Fruit fly (Drosophila melanogaster) whole organism, embryonic: ENCODE results near the gene RtcB.

Experiments
- CG10543 ChIP-seq: fragments of 200-800 bp; sonication (Bioruptor generic); optimal IDR thresholded peaks from 3 replicates; lab custom pipeline; 2017; ENCODE audit warnings: missing biosample characterization, mild to moderate bottlenecking, missing genetic modification characterization, moderate library complexity
- CG11456 ChIP-seq: fragments of 200-800 bp; sonication (Bioruptor generic); IDR thresholded peaks from 3 replicates; pipeline ENCODE4 v1.3.6; 2022; ENCODE audit warnings: missing biosample characterization, missing genetic modification characterization
- CG15514 ChIP-seq: fragments of 200-800 bp; sonication (Bioruptor generic); optimal IDR thresholded peaks from 3 replicates; lab custom pipeline; 2017; ENCODE audit warnings: missing biosample characterization, missing genetic modification characterization, mild to moderate bottlenecking, moderate library complexity, missing genetic modification reagents
- CG1603 ChIP-seq: fragments of 200-800 bp; sonication (Bioruptor generic); optimal IDR thresholded peaks from 2 replicates; lab custom pipeline; 2019; ENCODE audit warnings: missing biosample characterization, mild to moderate bottlenecking, missing genetic modification characterization, moderate library complexity
- CG17361 ChIP-seq: fragments of 200-800 bp; sonication (Bioruptor generic); IDR thresholded peaks from 3 replicates; pipeline ENCODE4 v1.3.6; 2022; ENCODE audit warnings: missing biosample characterization, missing genetic modification characterization
- CG17912 ChIP-seq: fragments of 200-800 bp; sonication (Bioruptor generic); optimal IDR thresholded peaks from 2 replicates; lab custom pipeline; 2018; ENCODE audit warnings: missing biosample characterization, mild to moderate bottlenecking, missing genetic modification characterization
- CG2202 ChIP-seq: fragments of 200-800 bp; sonication (Bioruptor generic); optimal IDR thresholded peaks from 2 replicates; lab custom pipeline; 2018; ENCODE audit warnings: missing biosample characterization, mild to moderate bottlenecking, missing genetic modification characterization
- CG3281 ChIP-seq: fragments of 200-800 bp; sonication (Bioruptor generic); optimal IDR thresholded peaks from 3 replicates; lab custom pipeline; 2017; ENCODE audit warnings: missing biosample characterization, mild to moderate bottlenecking, missing genetic modification characterization
- CG3726 ChIP-seq: fragments of 200-800 bp; sonication (Bioruptor generic); IDR thresholded peaks from 3 replicates; pipeline ENCODE4, ENCODE4 v1.3.6; 2022; ENCODE audit warnings: missing biosample characterization, missing genetic modification characterization
- CG3847 ChIP-seq: fragments of 200-800 bp; sonication (Bioruptor generic); IDR thresholded peaks from 2 replicates; pipeline ENCODE4 v1.3.6; 2022; ENCODE audit warnings: missing biosample characterization, missing genetic modification characterization
- CG4328 ChIP-seq: fragments of 200-800 bp; sonication (Bioruptor generic); optimal IDR thresholded peaks from 3 replicates; lab custom pipeline; 2017; ENCODE audit warnings: missing biosample characterization, missing genetic modification reagents, missing genetic modification characterization
- CG4404 ChIP-seq: fragments of 200-800 bp; sonication (Bioruptor generic); IDR thresholded peaks from 2 replicates; pipeline ENCODE4 v1.3.6; 2022; ENCODE audit warnings: missing biosample characterization, missing genetic modification characterization
- CG5180 ChIP-seq: fragments of 200-800 bp; sonication (Bioruptor generic); optimal IDR thresholded peaks from 3 replicates; lab custom pipeline; 2017; ENCODE audit warnings: missing biosample characterization, missing genetic modification characterization, mild to moderate bottlenecking, moderate library complexity, missing genetic modification reagents
- CG5245 ChIP-seq: fragments of 200-800 bp; sonication (Bioruptor generic); optimal IDR thresholded peaks from 3 replicates; lab custom pipeline; 2016; ENCODE audit warnings: missing biosample characterization, missing genetic modification characterization
- CG9932 ChIP-seq: fragments of 200-800 bp; sonication (Bioruptor generic); IDR thresholded peaks from 2 replicates; pipeline ENCODE4 v1.3.6; 2022; ENCODE audit warnings: missing biosample characterization, missing genetic modification characterization
- CkIIα-i1 ChIP-seq: fragments of 200-800 bp; sonication (Bioruptor generic); IDR thresholded peaks from 2 replicates; pipeline ENCODE4 v1.3.6; 2022; ENCODE audit warnings: missing biosample characterization, missing genetic modification characterization
- Dbx ChIP-seq: fragments of 200-800 bp; sonication (Bioruptor generic); IDR thresholded peaks from 3 replicates; pipeline ENCODE4 v1.3.6; 2022; ENCODE audit warnings: missing biosample characterization, missing genetic modification characterization
- Ets97D ChIP-seq: fragments of 200-800 bp; sonication (Bioruptor generic); optimal IDR thresholded peaks from 3 replicates; lab custom pipeline; 2016; ENCODE audit warnings: missing biosample characterization, missing genetic modification characterization
- Gug ChIP-seq: fragments of 200-800 bp; sonication (Bioruptor generic); IDR thresholded peaks from 4 replicates; pipeline ENCODE4 v1.3.6; 2022; ENCODE audit warnings: missing biosample characterization, missing genetic modification characterization
- Hand ChIP-seq: fragments of 200-800 bp; sonication (Bioruptor generic); optimal IDR thresholded peaks from 2 replicates; lab custom pipeline; 2017; ENCODE audit warnings: mild to moderate bottlenecking, missing biosample characterization, missing genetic modification reagents, missing genetic modification characterization
- MTF-1 ChIP-seq: fragments of 200-800 bp; sonication (Bioruptor generic); optimal IDR thresholded peaks from 2 replicates; lab custom pipeline; 2018; ENCODE audit warnings: missing biosample characterization, mild to moderate bottlenecking, missing genetic modification characterization, borderline replicate concordance
- Mrtf ChIP-seq: fragments of 200-800 bp; sonication (Bioruptor generic); IDR thresholded peaks from 3 replicates; pipeline ENCODE4 v1.3.6; 2022; ENCODE audit warnings: missing biosample characterization, missing genetic modification characterization
- PHDP ChIP-seq: fragments of 200-800 bp; sonication (Bioruptor generic); optimal IDR thresholded peaks from 3 replicates; lab custom pipeline; 2018; ENCODE audit warnings: missing biosample characterization, mild to moderate bottlenecking, missing genetic modification characterization, moderate library complexity
- YL-1 ChIP-seq: fragments of 200-800 bp; sonication (Bioruptor generic); optimal IDR thresholded peaks from 3 replicates; lab custom pipeline; 2017; ENCODE audit warnings: missing biosample characterization, mild to moderate bottlenecking, missing genetic modification characterization
- abd-A ChIP-seq: fragments of 200-800 bp; sonication (Bioruptor generic); optimal IDR thresholded peaks from 3 replicates; lab custom pipeline; 2019; ENCODE audit warnings: missing biosample characterization, mild to moderate bottlenecking, missing genetic modification characterization, moderate library complexity
- aop ChIP-seq: fragments of 200-800 bp; sonication (Bioruptor generic); IDR thresholded peaks from 2 replicates; pipeline ENCODE4 v1.3.6; 2022; ENCODE audit warnings: missing biosample characterization, missing genetic modification characterization
- bowl ChIP-seq: fragments of 200-800 bp; sonication (Bioruptor generic); IDR thresholded peaks from 2 replicates; pipeline ENCODE4 v1.3.6; 2022; ENCODE audit warnings: missing biosample characterization, missing genetic modification characterization
- cato ChIP-seq: fragments of 200-800 bp; sonication (Bioruptor generic); optimal IDR thresholded peaks from 2 replicates; lab custom pipeline; 2016; ENCODE audit warnings: missing biosample characterization, missing genetic modification characterization, borderline replicate concordance
- caup ChIP-seq: fragments of 200-800 bp; sonication (Bioruptor generic); optimal IDR thresholded peaks from 3 replicates; lab custom pipeline; 2017; ENCODE audit warnings: missing biosample characterization, mild to moderate bottlenecking, missing genetic modification characterization, moderate library complexity; ENCODE audit not compliant: severe bottlenecking
- chif ChIP-seq, 2 experiments: fragments of 200-800 bp; sonication (Bioruptor generic); optimal IDR thresholded peaks; 3 replicates each; lab custom pipeline; 2016; ENCODE audit warnings: missing biosample characterization in 2 of 2, missing genetic modification characterization in 2 of 2
- crol ChIP-seq: fragments of 200-800 bp; sonication (Bioruptor generic); IDR thresholded peaks from 2 replicates; pipeline ENCODE4 v1.3.6; 2022; ENCODE audit warnings: missing biosample characterization, missing genetic modification characterization
- fd3F ChIP-seq: fragments of 200-800 bp; sonication (Bioruptor generic); optimal IDR thresholded peaks from 2 replicates; lab custom pipeline; 2018; ENCODE audit warnings: missing biosample characterization, mild to moderate bottlenecking, missing genetic modification characterization, moderate library complexity
- gsb ChIP-seq: fragments of 200-800 bp; sonication (Bioruptor generic); IDR thresholded peaks from 2 replicates; pipeline ENCODE4 v1.3.6; 2022; ENCODE audit warnings: missing biosample characterization, missing genetic modification characterization
- ham ChIP-seq: fragments of 200-800 bp; sonication (Bioruptor generic); IDR thresholded peaks from 2 replicates; pipeline ENCODE4 v1.3.6; 2022; ENCODE audit warnings: missing biosample characterization, missing genetic modification characterization
- knrl ChIP-seq: fragments of 200-800 bp; sonication (Bioruptor generic); IDR thresholded peaks from 3 replicates; pipeline ENCODE4 v1.3.6; 2022; ENCODE audit warnings: missing biosample characterization, missing genetic modification characterization; ENCODE audit not compliant: partially characterized antibody
- pb ChIP-seq: fragments of 200-800 bp; sonication (Bioruptor generic); optimal IDR thresholded peaks from 3 replicates; lab custom pipeline; 2016; ENCODE audit warnings: missing biosample characterization, missing genetic modification characterization
- phol ChIP-seq: fragments of 200-800 bp; sonication (Bioruptor generic); optimal IDR thresholded peaks from 3 replicates; lab custom pipeline; 2018; ENCODE audit warnings: missing biosample characterization, mild to moderate bottlenecking, missing genetic modification characterization, moderate library complexity
- pros ChIP-seq: fragments of 200-800 bp; sonication (Bioruptor generic); optimal IDR thresholded peaks from 3 replicates; lab custom pipeline; 2019; ENCODE audit warnings: missing biosample characterization, mild to moderate bottlenecking, missing genetic modification characterization, moderate library complexity
- row ChIP-seq: fragments of 200-800 bp; sonication (Bioruptor generic); IDR thresholded peaks from 3 replicates; pipeline ENCODE4 v1.3.6; 2022; ENCODE audit warnings: missing biosample characterization, missing genetic modification characterization
- sd ChIP-seq: fragments of 200-800 bp; sonication (Bioruptor generic); optimal IDR thresholded peaks from 3 replicates; lab custom pipeline; 2018; ENCODE audit warnings: missing biosample characterization, mild to moderate bottlenecking, missing genetic modification characterization, moderate library complexity
- seq ChIP-seq: fragments of 200-800 bp; sonication (Bioruptor generic); IDR thresholded peaks from 2 replicates; pipeline ENCODE4 v1.3.6; 2022; ENCODE audit warnings: missing biosample characterization, missing genetic modification characterization
- sr ChIP-seq: fragments of 200-800 bp; sonication (Bioruptor generic); IDR thresholded peaks from 3 replicates; pipeline ENCODE4 v1.3.6; 2022; ENCODE audit warnings: missing biosample characterization, missing genetic modification characterization
- stc ChIP-seq: fragments of 200-800 bp; sonication (Bioruptor generic); IDR thresholded peaks from 2 replicates; pipeline ENCODE4 v1.3.6; 2022; ENCODE audit warnings: missing biosample characterization, missing genetic modification characterization
- unpg ChIP-seq: fragments of 200-800 bp; sonication (Bioruptor generic); optimal IDR thresholded peaks from 3 replicates; lab custom pipeline; 2018; ENCODE audit warnings: missing biosample characterization, mild to moderate bottlenecking, missing genetic modification characterization, moderate library complexity
- usp ChIP-seq: fragments of >200 bp; optimal IDR thresholded peaks from 2 replicates; lab custom pipeline; 2017; ENCODE audit warnings: missing biosample characterization, missing genetic modification characterization
- zf30C ChIP-seq: fragments of 200-800 bp; sonication (Bioruptor generic); optimal IDR thresholded peaks from 3 replicates; lab custom pipeline; 2018; ENCODE audit warnings: missing biosample characterization, mild to moderate bottlenecking, missing genetic modification characterization
- zfh1 ChIP-seq: fragments of 200-800 bp; sonication (Bioruptor generic); IDR thresholded peaks from 3 replicates; pipeline ENCODE4 v1.3.6; 2022; ENCODE audit warnings: missing biosample characterization, missing genetic modification characterization

The RtcB gene

DNA sequence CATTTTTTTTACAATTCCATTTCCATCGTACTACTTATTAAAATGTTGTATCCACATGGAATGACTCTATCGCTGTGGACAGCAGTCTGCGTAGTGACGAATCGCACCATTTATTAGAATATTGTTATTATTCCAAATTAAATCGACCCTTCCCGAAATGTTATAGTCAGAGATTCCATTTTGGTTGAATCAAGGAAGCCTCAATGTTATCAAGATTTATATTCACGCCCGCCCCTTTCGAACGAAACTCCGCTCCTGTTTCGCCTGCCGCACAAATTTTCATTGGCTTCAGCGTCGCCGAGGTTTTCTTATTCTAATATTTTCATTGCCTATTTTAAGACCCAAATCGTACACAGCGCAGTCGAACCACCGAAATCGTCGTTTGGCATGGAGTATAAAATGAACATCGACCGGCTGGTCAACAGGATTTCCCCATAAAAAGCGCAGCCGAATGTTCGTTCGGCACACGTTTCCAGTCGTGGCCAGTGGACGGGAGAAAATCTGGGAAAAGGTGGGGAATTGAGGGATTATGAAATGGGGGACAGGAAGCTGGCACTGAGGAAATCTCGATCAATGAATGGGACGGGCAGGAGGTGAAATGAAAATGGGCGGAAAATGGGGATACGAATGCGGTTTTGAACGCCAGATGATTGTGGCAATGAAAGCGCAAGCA is 24.6 kb upstream of the RtcB start (continued):
- TF ChIP-seq ham (GFP tag; lab: Robert Waterston, UW), result no peak
- TF ChIP-seq row (GFP tag; lab: Robert Waterston, UW), result peak; percentile 39; the same call in 2 of the 3 replicates

DNA sequence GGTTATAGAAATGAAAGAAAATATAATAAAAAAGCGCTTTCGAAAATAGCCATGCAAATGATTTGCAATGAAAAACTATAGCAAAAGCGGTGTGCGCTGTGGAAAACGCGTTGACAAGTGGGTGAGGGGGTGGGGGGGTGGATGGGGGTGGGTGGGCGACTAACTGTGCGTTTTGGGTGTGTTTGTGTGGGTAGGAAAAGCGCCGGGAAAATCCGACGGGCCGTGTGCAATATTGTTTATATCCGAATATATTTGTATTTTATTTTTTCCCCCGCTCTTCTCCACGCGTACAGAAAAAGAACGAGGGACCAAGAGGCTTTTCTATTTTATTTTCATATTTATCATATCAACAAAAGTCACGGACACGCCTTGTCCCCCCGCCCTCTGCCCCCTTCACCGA is 24.0 kb upstream of the RtcB start:
- TF ChIP-seq knrl (GFP tag; lab: Robert Waterston, UW) (0 out of 3 replicates have a peak, but pooled peaks have one; percentile 19), chif (GFP tag; optimal IDR thresholded peaks at IDR 0.05; lab: Kevin White, UChicago) (no peak), abd-A (tag; lab: Kevin White, UChicago) (peak; percentile 37), CG10543 (GFP tag; lab: Kevin White, UChicago) (peak; percentile 76), CG4328 (GFP tag; lab: Kevin White, UChicago) (peak; percentile 12), sr (GFP tag; lab: Robert Waterston, UW) (peak; percentile 95), Gug (GFP tag; lab: Robert Waterston, UW) (no peak), crol (peak; percentile 66), CG11456 (GFP tag; lab: Robert Waterston, UW) (0 out of 3 replicates have a peak, but pooled peaks have one; percentile 26), sd (tag; lab: Kevin White, UChicago) (peak; percentile 27), CG17912 (GFP tag; lab: Kevin White, UChicago) (no peak), Dbx (GFP tag; lab: Robert Waterston, UW) (0 out of 3 replicates have a peak, but pooled peaks have one; percentile 9), seq (GFP tag; lab: Robert Waterston, UW) (0 out of 2 replicates have a peak, but pooled peaks have one; percentile 7), MTF-1 (GFP tag; lab: Kevin White, UChicago) (peak; percentile 100), YL-1 (GFP tag; lab: Kevin White, UChicago) (no peak), CG4404 (no peak), CG3726 (GFP tag; lab: Robert Waterston, UW) (no peak)
- TF ChIP-seq, all 482 proteins: peak for 11

DNA sequence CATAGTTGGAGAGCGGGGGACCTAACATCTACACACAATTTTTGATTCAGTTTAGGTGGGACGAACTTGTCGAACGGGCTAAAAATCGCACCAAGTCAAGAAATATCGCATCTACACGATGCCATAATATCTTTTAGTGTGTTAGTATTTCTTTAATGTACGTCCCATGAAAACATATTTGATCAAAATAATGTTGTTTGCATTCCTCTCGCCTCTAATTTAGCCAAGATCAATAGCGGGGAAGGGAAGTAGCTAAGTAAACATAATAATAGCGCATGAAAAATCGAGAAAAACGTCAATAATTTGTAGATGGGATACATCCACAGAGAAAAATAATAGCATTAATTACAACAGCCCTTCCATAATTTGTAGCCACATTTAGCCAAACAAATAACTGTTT is 18.5 kb upstream of the RtcB start:
- peak; percentile 43 for TF ChIP-seq sd (tag; lab: Kevin White, UChicago)
- TF ChIP-seq CG5245, result no peak
- TF ChIP-seq stc (GFP tag; lab: Robert Waterston, UW), result no peak
- TF ChIP-seq Hand (GFP tag; lab: Kevin White, UChicago), result no peak
- TF ChIP-seq Mrtf (GFP tag; lab: Robert Waterston, UW), result no peak
- no peak for TF ChIP-seq pb (GFP tag; lab: Kevin White, UChicago)
- TF ChIP-seq CG15514 (GFP tag; lab: Kevin White, UChicago), result no peak
- no peak for TF ChIP-seq CG17361 (GFP tag; lab: Robert Waterston, UW)
- no peak for TF ChIP-seq CG9932 (GFP tag; lab: Robert Waterston, UW)
- no peak for TF ChIP-seq CG2202 (tag; lab: Kevin White, UChicago)
- no peak for TF ChIP-seq zfh1
- no peak for TF ChIP-seq CG1603
- TF ChIP-seq CG3847 (GFP tag; lab: Robert Waterston, UW), result no peak
- no peak for TF ChIP-seq cato
- no peak for TF ChIP-seq gsb (GFP tag; lab: Robert Waterston, UW)
- TF ChIP-seq CG3281 (GFP tag; lab: Kevin White, UChicago), result no peak
- TF ChIP-seq CG5180 (GFP tag; lab: Kevin White, UChicago), result no peak
- no peak for TF ChIP-seq pros (GFP tag; lab: Kevin White, UChicago)
- no peak for TF ChIP-seq Ets97D (GFP tag; lab: Kevin White, UChicago)
- peak; percentile 1 for TF ChIP-seq PHDP
- no peak for TF ChIP-seq zf30C (GFP tag; lab: Kevin White, UChicago)
- TF ChIP-seq bowl (GFP tag; lab: Robert Waterston, UW), result no peak
- no peak for TF ChIP-seq CkIIα-i1 (GFP tag; lab: Robert Waterston, UW)
- peak; percentile 30 for TF ChIP-seq fd3F (GFP tag; lab: Kevin White, UChicago)
- no peak for TF ChIP-seq aop
- TF ChIP-seq caup (GFP tag; lab: Kevin White, UChicago), result no peak
- no peak for TF ChIP-seq unpg (GFP tag; lab: Kevin White, UChicago)
- no peak for TF ChIP-seq phol (tag; lab: Kevin White, UChicago)
- TF ChIP-seq usp (GFP tag; lab: Kevin White, UChicago), result no peak
